Worm (Caenorhabditis elegans) whole organism, young adult: ENCODE measurements around the gene M03C11.3.

ENCODE experiments used
- ama-1 ChIP-seq, 3 experiments: fragments of 150-350 bp in 1 of 3; sonication (generic microtip) in 2 of 3; optimal IDR thresholded peaks; 2 replicates each; lab custom pipeline; 2014 to 2018; ENCODE audit warnings: missing biosample characterization in 2 of 3, missing genetic modification characterization in 2 of 3, missing genetic modification reagents in 2 of 3
- atf-7 ChIP-seq: sonication (generic microtip); optimal IDR thresholded peaks from 2 replicates; lab custom pipeline; 2017; ENCODE audit warnings: mild to moderate bottlenecking, missing genetic modification characterization, missing compliant biosample characterization
- athp-1 ChIP-seq: sonication (generic microtip); optimal IDR thresholded peaks from 2 replicates; lab custom pipeline; 2017; ENCODE audit warnings: mild to moderate bottlenecking, missing genetic modification characterization, missing compliant biosample characterization
- dox-1 ChIP-seq: fragments of 200-800 bp; sonication (Bioruptor generic); IDR thresholded peaks from 2 replicates; pipeline ENCODE4 v1.3.6; 2022; ENCODE audit warnings: missing genetic modification reagents, missing genetic modification characterization, missing compliant biosample characterization
- efl-1 ChIP-seq: fragments of 150-350 bp; optimal IDR thresholded peaks from 2 replicates; lab custom pipeline; 2014; ENCODE audit warnings: missing biosample characterization, missing genetic modification reagents, missing genetic modification characterization
- nhr-179 ChIP-seq: sonication (generic microtip); optimal IDR thresholded peaks from 2 replicates; lab custom pipeline; 2016; ENCODE audit warnings: mild to moderate bottlenecking, missing genetic modification characterization, missing compliant biosample characterization
- pha-4 ChIP-seq: fragments of 150-350 bp; sonication (generic microtip); optimal IDR thresholded peaks from 2 replicates; lab custom pipeline; 2014; ENCODE audit warnings: missing biosample characterization, missing genetic modification reagents, missing genetic modification characterization
- tbp1 ChIP-seq: fragments of 200-800 bp; sonication (Bioruptor generic); optimal IDR thresholded peaks from 2 replicates; lab custom pipeline; 2018; ENCODE audit warnings: mild to moderate bottlenecking, missing genetic modification characterization, missing compliant biosample characterization
- ztf-18 ChIP-seq: sonication (generic microtip); optimal IDR thresholded peaks from 2 replicates; lab custom pipeline; 2016; ENCODE audit warnings: missing genotype, mild to moderate bottlenecking, missing genetic modification characterization, missing compliant biosample characterization

- TF ChIP-seq ama-1 (optimal IDR thresholded peaks at IDR 0.05; lab: Kevin White, UChicago) (no peak), ama-1 (GFP tag; optimal IDR thresholded peaks at IDR 0.05; lab: Kevin White, UChicago) (no peak), nhr-179 (tag; lab: Kevin White, UChicago) (no peak), pha-4 (tag; lab: Kevin White, UChicago) (no peak), efl-1 (GFP tag; lab: Kevin White, UChicago) (no peak), ztf-18 (no peak), dox-1 (GFP tag; lab: Robert Waterston, UW) (no peak), tbp1 (GFP tag; lab: Kevin White, UChicago) (no peak), atf-7 (tag; lab: Kevin White, UChicago) (no peak), athp-1 (tag; lab: Kevin White, UChicago) (no peak)
Observed at ce11 chrIII:10364656-10365055, 40.2 kb upstream of the M03C11.3 start, which contains the start of gene tbc-8.
